Worm (Caenorhabditis elegans): ENCODE results near the gene madf-5.

madf-5 gene

ce11 chrII:14610492-14611142 lies 37.2 kb downstream of the madf-5 start:
- no peak for TF ChIP-seq ztf-23 (GFP tag; IDR thresholded peaks at IDR 0.05)
- TF ChIP-seq tab-1 (GFP tag; IDR thresholded peaks at IDR 0.05), result no peak
- no peak for TF ChIP-seq klf-2 (GFP tag; conservative IDR thresholded peaks at IDR 0.05)
- no peak for TF ChIP-seq T22C8.4 (GFP tag; IDR thresholded peaks at IDR 0.05)

- TF ChIP-seq tab-1 (GFP tag; IDR thresholded peaks at IDR 0.05), result no peak
- TF ChIP-seq med-1 (GFP tag; optimal IDR thresholded peaks at IDR 0.05; ENCODE audit: insufficient read depth), result no peak
- TF ChIP-seq ztf-23 (GFP tag; IDR thresholded peaks at IDR 0.05), result no peak
These were observed 37.9 kb downstream of the madf-5 start for ce11 chrII:14611307-14611706.

ce11 chrII:14615735-14616134 lies 42.3 kb downstream of the madf-5 start, which contains the start of gene mltn-9:
Gene mltn-9 (plus strand): TSS chrII:14616035.
- TF ChIP-seq ztf-23 (GFP tag; IDR thresholded peaks at IDR 0.05) (no peak), klf-2 (GFP tag; conservative IDR thresholded peaks at IDR 0.05) (no peak), ztf-29 (GFP tag; IDR thresholded peaks at IDR 0.05) (no peak), ref-1 (GFP tag; conservative IDR thresholded peaks at IDR 0.05) (no peak), med-1 (GFP tag; optimal IDR thresholded peaks at IDR 0.05; ENCODE audit: insufficient read depth) (no peak), flt-1 (GFP tag; IDR thresholded peaks at IDR 0.05) (no peak), cog-1 (tag; optimal IDR thresholded peaks at IDR 0.05) (no peak)

ce11 chrII:14616402-14616801 lies 43.0 kb downstream of the madf-5 start:
- TF ChIP-seq ztf-29 (GFP tag; IDR thresholded peaks at IDR 0.05) (no peak), med-1 (GFP tag; optimal IDR thresholded peaks at IDR 0.05; ENCODE audit: insufficient read depth) (no peak), cog-1 (tag; optimal IDR thresholded peaks at IDR 0.05) (no peak), flt-1 (GFP tag; IDR thresholded peaks at IDR 0.05) (no peak), ztf-23 (GFP tag; IDR thresholded peaks at IDR 0.05) (no peak), T22C8.4 (GFP tag; IDR thresholded peaks at IDR 0.05) (no peak), tab-1 (GFP tag; IDR thresholded peaks at IDR 0.05) (no peak), ref-1 (GFP tag; conservative IDR thresholded peaks at IDR 0.05) (no peak), klf-2 (GFP tag; conservative IDR thresholded peaks at IDR 0.05) (no peak)

ce11 chrII:14616927-14617326 lies 43.5 kb downstream of the madf-5 start:
- TF ChIP-seq tab-1 (GFP tag; IDR thresholded peaks at IDR 0.05) (0 out of 2 replicates have a peak, but pooled peaks have one; percentile 26), klf-2 (GFP tag; conservative IDR thresholded peaks at IDR 0.05) (0 out of 2 replicates have a peak, but pooled peaks have one; percentile 42), ref-1 (GFP tag; conservative IDR thresholded peaks at IDR 0.05) (no peak)

ce11 chrII:14618158-14618557 lies 44.7 kb downstream of the madf-5 start:
- TF ChIP-seq flt-1 (GFP tag; IDR thresholded peaks at IDR 0.05), result no peak
- no peak for TF ChIP-seq T22C8.4 (GFP tag; IDR thresholded peaks at IDR 0.05)
- no peak for TF ChIP-seq ref-1 (GFP tag; conservative IDR thresholded peaks at IDR 0.05)
- TF ChIP-seq ztf-29 (GFP tag; IDR thresholded peaks at IDR 0.05), result no peak
- TF ChIP-seq med-1 (GFP tag; optimal IDR thresholded peaks at IDR 0.05; ENCODE audit: insufficient read depth), result no peak
- TF ChIP-seq cog-1 (tag; optimal IDR thresholded peaks at IDR 0.05), result no peak
- TF ChIP-seq ztf-23 (GFP tag; IDR thresholded peaks at IDR 0.05), result no peak
- no peak for TF ChIP-seq tab-1 (GFP tag; IDR thresholded peaks at IDR 0.05)
- TF ChIP-seq klf-2 (GFP tag; conservative IDR thresholded peaks at IDR 0.05), result no peak

ce11 chrII:14618764-14619163 lies 45.3 kb downstream of the madf-5 start:
- TF ChIP-seq cog-1 (tag; optimal IDR thresholded peaks at IDR 0.05), result no peak
- no peak for TF ChIP-seq klf-2 (GFP tag; conservative IDR thresholded peaks at IDR 0.05)
- no peak for TF ChIP-seq flt-1 (GFP tag; IDR thresholded peaks at IDR 0.05)
- TF ChIP-seq tab-1 (GFP tag; IDR thresholded peaks at IDR 0.05), result no peak
- TF ChIP-seq ref-1 (GFP tag; conservative IDR thresholded peaks at IDR 0.05), result no peak
- TF ChIP-seq ztf-29 (GFP tag; IDR thresholded peaks at IDR 0.05), result no peak
- no peak for TF ChIP-seq T22C8.4 (GFP tag; IDR thresholded peaks at IDR 0.05)
- no peak for TF ChIP-seq med-1 (GFP tag; optimal IDR thresholded peaks at IDR 0.05; ENCODE audit: insufficient read depth)
- TF ChIP-seq ztf-23 (GFP tag; IDR thresholded peaks at IDR 0.05), result no peak

- TF ChIP-seq klf-2 (GFP tag; conservative IDR thresholded peaks at IDR 0.05) (no peak), tab-1 (GFP tag; IDR thresholded peaks at IDR 0.05) (no peak), med-1 (GFP tag; optimal IDR thresholded peaks at IDR 0.05; ENCODE audit: insufficient read depth) (no peak), T22C8.4 (GFP tag; IDR thresholded peaks at IDR 0.05) (no peak), cog-1 (tag; optimal IDR thresholded peaks at IDR 0.05) (no peak), ref-1 (GFP tag; conservative IDR thresholded peaks at IDR 0.05) (no peak), ztf-23 (GFP tag; IDR thresholded peaks at IDR 0.05) (no peak), ztf-29 (GFP tag; IDR thresholded peaks at IDR 0.05) (no peak), flt-1 (GFP tag; IDR thresholded peaks at IDR 0.05) (no peak)
These were observed 46.4 kb downstream of the madf-5 start for ce11 chrII:14619806-14620205.

- no peak for TF ChIP-seq ztf-23 (GFP tag; IDR thresholded peaks at IDR 0.05)
- TF ChIP-seq ref-1 (GFP tag; conservative IDR thresholded peaks at IDR 0.05), result no peak
- no peak for TF ChIP-seq ztf-29 (GFP tag; IDR thresholded peaks at IDR 0.05)
- no peak for TF ChIP-seq flt-1 (GFP tag; IDR thresholded peaks at IDR 0.05)
- no peak for TF ChIP-seq tab-1 (GFP tag; IDR thresholded peaks at IDR 0.05)
- TF ChIP-seq T22C8.4 (GFP tag; IDR thresholded peaks at IDR 0.05), result no peak
- no peak for TF ChIP-seq cog-1 (tag; optimal IDR thresholded peaks at IDR 0.05)
- no peak for TF ChIP-seq med-1 (GFP tag; optimal IDR thresholded peaks at IDR 0.05; ENCODE audit: insufficient read depth)
- no peak for TF ChIP-seq klf-2 (GFP tag; conservative IDR thresholded peaks at IDR 0.05)
These were observed 47.3 kb downstream of the madf-5 start for ce11 chrII:14620730-14621129.

- TF ChIP-seq T22C8.4 (GFP tag; IDR thresholded peaks at IDR 0.05), result no peak
- no peak for TF ChIP-seq ref-1 (GFP tag; conservative IDR thresholded peaks at IDR 0.05)
- TF ChIP-seq ztf-29 (GFP tag; IDR thresholded peaks at IDR 0.05), result no peak
- TF ChIP-seq cog-1 (tag; optimal IDR thresholded peaks at IDR 0.05), result no peak
- no peak for TF ChIP-seq flt-1 (GFP tag; IDR thresholded peaks at IDR 0.05)
- TF ChIP-seq med-1 (GFP tag; optimal IDR thresholded peaks at IDR 0.05; ENCODE audit: insufficient read depth), result no peak
- no peak for TF ChIP-seq ztf-23 (GFP tag; IDR thresholded peaks at IDR 0.05)
- TF ChIP-seq klf-2 (GFP tag; conservative IDR thresholded peaks at IDR 0.05), result no peak
- TF ChIP-seq tab-1 (GFP tag; IDR thresholded peaks at IDR 0.05), result no peak
These were observed 49.3 kb downstream of the madf-5 start, which contains the start of gene mltn-10 for ce11 chrII:14622758-14623157. Gene mltn-10 (plus strand): TSS chrII:14623058.

Data from whole organism, midembryonic.